Worm (Caenorhabditis elegans): ENCODE data around the gene fbxa-222.
"Not testable (repeated sequence)": the region's sequence is repeated elsewhere in the genome, so short reads cannot be mapped to it uniquely, and the experiment has no call there.

- TF ChIP-seq cog-1 (tag; optimal IDR thresholded peaks at IDR 0.05); ztf-23 (GFP tag; IDR thresholded peaks at IDR 0.05); ref-1 (GFP tag; conservative IDR thresholded peaks at IDR 0.05); flt-1 (GFP tag; IDR thresholded peaks at IDR 0.05); ztf-29 (GFP tag; IDR thresholded peaks at IDR 0.05): not testable (repeated sequence)
These were observed 2.8 kb upstream of the fbxa-222 start, which contains the start of gene fbxa-221 for ce11 chrX:114400-114799.

Measured in whole organism, midembryonic.